Fruit fly (Drosophila melanogaster): ENCODE measurements around the gene Pdss2.
A peak's percentile ranks its signal among the peaks of the same experiment; 100 is the strongest.

Gene Pdss2

DNA sequence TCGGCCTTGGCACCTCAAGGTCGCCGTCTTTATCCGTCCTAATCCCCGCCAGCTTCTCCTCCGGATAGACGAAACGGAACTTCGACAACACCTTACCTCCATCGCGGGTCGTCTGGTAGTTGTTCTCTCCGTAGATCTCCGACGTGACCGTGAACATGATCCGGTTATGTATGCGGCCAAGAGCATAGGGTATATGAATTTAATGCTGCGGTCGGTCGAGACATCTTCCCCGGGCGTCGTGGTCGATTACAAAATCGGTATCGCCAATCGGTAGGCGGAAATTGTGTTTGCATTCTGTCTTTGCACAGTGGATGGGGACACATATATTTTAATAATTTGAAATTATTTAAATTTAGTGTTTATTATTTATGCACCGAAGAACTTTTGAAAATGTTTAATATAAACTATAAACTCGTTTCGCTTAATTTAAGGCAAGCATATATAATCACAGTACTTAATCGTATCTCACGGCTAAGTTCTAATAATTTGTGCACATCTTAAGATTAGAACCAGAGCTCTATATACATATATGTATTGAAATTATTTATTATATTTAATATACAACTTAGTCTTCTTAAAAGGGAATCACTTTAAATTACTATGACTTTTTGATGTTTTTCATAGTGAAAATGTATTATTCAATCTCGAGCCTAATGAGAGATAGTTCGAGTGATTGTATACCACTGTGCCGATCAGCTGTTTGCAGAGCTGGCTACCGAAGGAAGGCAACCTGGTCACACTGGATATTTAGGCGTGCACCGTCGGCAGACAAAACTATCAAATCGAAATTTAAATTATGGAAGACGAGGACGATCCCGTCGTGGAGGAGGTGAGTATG lies 3.6 kb downstream of the Pdss2 start, which contains the start of the genes CG10584 and Polr3E (continued):
- TF ChIP-seq Dad (GFP tag; optimal IDR thresholded peaks at IDR 0.05) (no peak), CG11456 (GFP tag; IDR thresholded peaks at IDR 0.05) (peak; percentile 70; the same call in 2 of the 3 replicates)

dm6 chr3L:21034103-21034280 lies 6.3 kb downstream of the Pdss2 start, which contains the start of gene CG10581:
TSS of gene CG10581 (minus strand) at chr3L:21034203.
- TF ChIP-seq NC2α (GFP tag; optimal IDR thresholded peaks at IDR 0.05) (no peak), gfzf (GFP tag; optimal IDR thresholded peaks at IDR 0.05) (peak; percentile 22)

DNA sequence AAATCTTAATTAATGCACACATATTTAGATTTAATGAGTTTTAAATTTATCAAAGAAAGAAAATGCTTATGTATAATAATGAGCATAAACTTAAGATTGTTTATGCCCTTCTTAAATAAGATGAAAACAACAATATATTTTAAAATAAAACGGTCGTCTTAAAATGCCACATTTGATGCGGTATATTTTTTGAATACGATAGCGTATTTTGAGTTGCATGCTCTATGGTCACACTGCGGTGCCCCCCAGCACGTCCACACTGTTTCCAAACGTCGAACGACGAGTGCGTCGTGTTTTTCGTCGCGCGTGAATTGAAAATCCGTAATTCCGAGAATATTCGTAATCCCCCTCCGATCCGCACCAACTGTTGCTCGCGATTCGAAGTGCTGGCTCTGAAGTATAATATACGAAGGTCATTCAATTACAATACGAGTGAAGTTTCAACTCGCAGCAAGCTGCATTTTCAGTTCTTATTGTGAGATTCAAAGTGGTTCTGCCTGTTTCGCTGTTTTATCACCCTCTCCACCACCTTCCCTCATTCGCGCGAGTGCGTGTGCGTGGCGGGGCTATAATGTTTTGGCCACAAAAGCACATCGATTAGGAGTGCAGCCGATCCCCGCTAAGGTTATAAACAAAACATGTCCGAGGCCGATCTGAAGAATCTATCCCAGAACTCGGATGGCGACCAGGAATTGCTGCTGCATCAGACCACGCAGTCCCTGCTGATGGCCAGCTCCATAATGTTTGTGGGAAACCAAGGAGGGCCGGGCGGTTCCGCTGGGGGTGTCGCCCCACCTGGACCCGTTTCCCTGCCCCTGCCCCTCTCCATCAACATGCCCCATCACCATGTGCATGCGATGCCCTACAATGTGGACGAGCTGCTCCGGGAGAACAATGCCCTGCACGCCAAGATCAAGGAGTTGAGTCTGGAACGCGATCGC lies 6.8 kb downstream of the Pdss2 start, which contains the start of gene siz:
Gene siz, plus strand, starts transcription at position 255 of the 941 bp plus-strand sequence.
- peak; percentile 17 for TF ChIP-seq Sry-δ (GFP tag; optimal IDR thresholded peaks at IDR 0.05)
- TF ChIP-seq Nf-YC (tag; optimal IDR thresholded peaks at IDR 0.05), result peak; percentile 47
- TF ChIP-seq bsh (GFP tag; optimal IDR thresholded peaks at IDR 0.05), result no peak
- peak; percentile 5 for TF ChIP-seq bcd (GFP tag; optimal IDR thresholded peaks at IDR 0.05)
- TF ChIP-seq pita (GFP tag; optimal IDR thresholded peaks at IDR 0.05), result no peak
- TF ChIP-seq dmrt11E (tag; optimal IDR thresholded peaks at IDR 0.05), result no peak
- no peak for TF ChIP-seq dmrt99B (tag; optimal IDR thresholded peaks at IDR 0.05)
- peak; percentile 1 for TF ChIP-seq Nf-YB (GFP tag; optimal IDR thresholded peaks at IDR 0.05)
- no peak for TF ChIP-seq Fer3 (tag; optimal IDR thresholded peaks at IDR 0.05)
- TF ChIP-seq sqz (GFP tag; optimal IDR thresholded peaks at IDR 0.05), result peak; percentile 3
- no peak for TF ChIP-seq CG18619 (GFP tag; optimal IDR thresholded peaks at IDR 0.05)
- no peak for TF ChIP-seq Dip2 (GFP tag; IDR thresholded peaks at IDR 0.05)
- TF ChIP-seq CG7271 (tag; optimal IDR thresholded peaks at IDR 0.05), result peak; percentile 7
- TF ChIP-seq CG32532 (GFP tag; IDR thresholded peaks at IDR 0.05), result no peak
- TF ChIP-seq tap (tag; optimal IDR thresholded peaks at IDR 0.05), result no peak
- TF ChIP-seq caup (GFP tag; optimal IDR thresholded peaks at IDR 0.05; ENCODE audit: severe bottlenecking), result peak; percentile 54
- no peak for TF ChIP-seq CG31365 (tag; optimal IDR thresholded peaks at IDR 0.05)
- TF ChIP-seq Hr51 (GFP tag; optimal IDR thresholded peaks at IDR 0.05), result peak in 1 of 2 experiments; percentile 6
- no peak for TF ChIP-seq Sox100B (GFP tag; optimal IDR thresholded peaks at IDR 0.05)
- peak; percentile 43 for TF ChIP-seq CG15269 (tag; optimal IDR thresholded peaks at IDR 0.05)
- peak; percentile 55 for TF ChIP-seq Fer1 (GFP tag; optimal IDR thresholded peaks at IDR 0.05)
- peak; percentile 25 for TF ChIP-seq pho (GFP tag; optimal IDR thresholded peaks at IDR 0.05)
- TF ChIP-seq pnt (GFP tag; optimal IDR thresholded peaks at IDR 0.05), result no peak
- peak; percentile 79 for TF ChIP-seq CG12155 (GFP tag; optimal IDR thresholded peaks at IDR 0.05)
- peak; percentile 70 for TF ChIP-seq CG12659 (GFP tag; optimal IDR thresholded peaks at IDR 0.05)
- peak; percentile 67 for TF ChIP-seq Bgb (GFP tag; IDR thresholded peaks at IDR 0.05; ENCODE audit: partially characterized antibody)
- TF ChIP-seq crol (GFP tag; IDR thresholded peaks at IDR 0.05), result peak; percentile 82
- TF ChIP-seq h (optimal IDR thresholded peaks at IDR 0.05), result no peak
- TF ChIP-seq salm (tag; optimal IDR thresholded peaks at IDR 0.05), result peak; percentile 5
- no peak for TF ChIP-seq CG14667 (GFP tag; IDR thresholded peaks at IDR 0.05)
- TF ChIP-seq CG18011 (GFP tag; optimal IDR thresholded peaks at IDR 0.05), result no peak
- no peak for TF ChIP-seq Ets65A (GFP tag)
- TF ChIP-seq zf30C (GFP tag; optimal IDR thresholded peaks at IDR 0.05), result no peak
- TF ChIP-seq mld (GFP tag; IDR thresholded peaks at IDR 0.05; ENCODE audit: partially characterized antibody), result no peak
- TF ChIP-seq Mes4 (GFP tag; optimal IDR thresholded peaks at IDR 0.05), result peak; percentile 26
- TF ChIP-seq Ets97D (GFP tag; optimal IDR thresholded peaks at IDR 0.05), result peak; percentile 57
- peak; percentile 41 for TF ChIP-seq CG12219 (GFP tag; optimal IDR thresholded peaks at IDR 0.05)
- no peak for TF ChIP-seq Blimp-1 (GFP tag; optimal IDR thresholded peaks at IDR 0.05)
- TF ChIP-seq H2.0 (GFP tag; IDR thresholded peaks at IDR 0.05), result no peak
